Fruit fly (Drosophila melanogaster) whole organism, embryonic: Measurements from ENCODE around the gene nol.

Experiments
- Aef1 ChIP-seq: fragments of 200-800 bp; sonication (Bioruptor generic); IDR thresholded peaks from 3 replicates; pipeline ENCODE4 v1.3.6; 2022; ENCODE audit warnings: missing biosample characterization, missing genetic modification characterization
- Asciz ChIP-seq: fragments of 200-800 bp; sonication (Bioruptor generic); optimal IDR thresholded peaks from 2 replicates; lab custom pipeline; 2017; ENCODE audit warnings: missing biosample characterization, mild to moderate bottlenecking, missing genetic modification characterization, missing genetic modification reagents
- CG10654 ChIP-seq: fragments of 200-800 bp; sonication (Bioruptor generic); optimal IDR thresholded peaks from 2 replicates; lab custom pipeline; 2016; ENCODE audit warnings: missing biosample characterization, missing genetic modification characterization
- CG11247 ChIP-seq: fragments of 200-800 bp; sonication (Bioruptor generic); IDR thresholded peaks from 2 replicates; pipeline ENCODE4 v1.3.6; 2022; ENCODE audit warnings: missing biosample characterization, missing genetic modification characterization
- CG11398 ChIP-seq: fragments of 200-800 bp; sonication (Bioruptor generic); optimal IDR thresholded peaks from 2 replicates; lab custom pipeline; 2016; ENCODE audit warnings: missing biosample characterization, missing genetic modification characterization
- CG1233 ChIP-seq: fragments of 200-800 bp; sonication (Bioruptor generic); optimal IDR thresholded peaks from 4 replicates; lab custom pipeline; 2018; ENCODE audit warnings: missing biosample characterization, mild to moderate bottlenecking, missing genetic modification characterization
- CG13894 ChIP-seq: fragments of 200-800 bp; sonication (Bioruptor generic); optimal IDR thresholded peaks from 3 replicates; lab custom pipeline; 2018; ENCODE audit warnings: missing biosample characterization, mild to moderate bottlenecking, missing genetic modification characterization, moderate library complexity
- CG14860 ChIP-seq: fragments of 200-800 bp; sonication (Bioruptor generic); IDR thresholded peaks from 3 replicates; pipeline ENCODE4 v1.3.6; 2022; ENCODE audit warnings: missing biosample characterization, missing genetic modification characterization; ENCODE audit not compliant: partially characterized antibody
- CG15011 ChIP-seq: fragments of 200-800 bp; sonication (Bioruptor generic); optimal IDR thresholded peaks from 3 replicates; lab custom pipeline; 2018; ENCODE audit warnings: missing biosample characterization, mild to moderate bottlenecking, missing genetic modification characterization
- CG15479 ChIP-seq: fragments of 200-800 bp; sonication (Bioruptor generic); optimal IDR thresholded peaks from 3 replicates; lab custom pipeline; 2019; ENCODE audit warnings: missing biosample characterization, mild to moderate bottlenecking, missing genetic modification characterization, moderate library complexity
- CG16779 ChIP-seq: fragments of 200-800 bp; sonication (Bioruptor generic); IDR thresholded peaks from 2 replicates; pipeline ENCODE4 v1.3.6; 2022; ENCODE audit warnings: missing biosample characterization, missing genetic modification characterization
- CG16815 ChIP-seq: fragments of 200-800 bp; sonication (Bioruptor generic); optimal IDR thresholded peaks from 3 replicates; lab custom pipeline; 2017; ENCODE audit warnings: missing biosample characterization, mild to moderate bottlenecking, missing genetic modification characterization
- CG18599 ChIP-seq: fragments of 200-800 bp; sonication (Bioruptor generic); optimal IDR thresholded peaks from 3 replicates; lab custom pipeline; 2017; ENCODE audit warnings: missing biosample characterization, missing genetic modification characterization, mild to moderate bottlenecking, moderate library complexity, missing genetic modification reagents
- CG18764 ChIP-seq: fragments of 200-800 bp; sonication (Bioruptor generic); optimal IDR thresholded peaks from 3 replicates; lab custom pipeline; 2016; ENCODE audit warnings: missing biosample characterization, missing genetic modification characterization
- CG7357 ChIP-seq: fragments of 200-800 bp; sonication (Bioruptor generic); IDR thresholded peaks from 3 replicates; pipeline ENCODE4 v1.3.6; 2022; ENCODE audit warnings: missing biosample characterization, missing genetic modification characterization
- CG7372 ChIP-seq: fragments of 200-800 bp; sonication (Bioruptor generic); IDR thresholded peaks from 2 replicates; pipeline ENCODE4 v1.3.6; 2022; ENCODE audit warnings: missing biosample characterization, missing genetic modification characterization
- CG7928 ChIP-seq: fragments of 200-800 bp; sonication (Bioruptor generic); optimal IDR thresholded peaks from 2 replicates; lab custom pipeline; 2017; ENCODE audit warnings: missing biosample characterization, mild to moderate bottlenecking, missing genetic modification characterization
- CG8089 ChIP-seq: fragments of 200-800 bp; sonication (Bioruptor generic); optimal IDR thresholded peaks from 3 replicates; lab custom pipeline; 2016; ENCODE audit warnings: missing biosample characterization, missing genetic modification characterization
- CG8924 ChIP-seq: fragments of 200-800 bp; optimal IDR thresholded peaks from 3 replicates; lab custom pipeline; 2019; ENCODE audit warnings: missing biosample characterization, mild to moderate bottlenecking, missing genetic modification characterization, moderate library complexity
- CG9609 ChIP-seq: fragments of 200-800 bp; sonication (Bioruptor generic); optimal IDR thresholded peaks from 3 replicates; lab custom pipeline; 2016; ENCODE audit warnings: missing biosample characterization, missing genetic modification characterization
- Chrac-16 ChIP-seq: fragments of 200-800 bp; sonication (Bioruptor generic); optimal IDR thresholded peaks from 3 replicates; lab custom pipeline; 2016; ENCODE audit warnings: missing biosample characterization, missing genetic modification characterization
- CkIIα-i1 ChIP-seq: fragments of 200-800 bp; sonication (Bioruptor generic); IDR thresholded peaks from 2 replicates; pipeline ENCODE4 v1.3.6; 2022; ENCODE audit warnings: missing biosample characterization, missing genetic modification characterization
- D ChIP-seq, 2 experiments: fragments of 200-800 bp in 1 of 2; fragments of >200 bp in 1 of 2; sonication (Bioruptor generic) in 1 of 2; optimal IDR thresholded peaks; 2 replicates in 1 of 2; 3 replicates in 1 of 2; lab custom pipeline; 2017; ENCODE audit warnings: mild to moderate bottlenecking in 1 of 2, missing biosample characterization in 1 of 2, missing genetic modification characterization in 1 of 2, missing genetic modification reagents in 1 of 2
- Dip3 ChIP-seq: fragments of 200-800 bp; sonication (Bioruptor generic); optimal IDR thresholded peaks from 3 replicates; lab custom pipeline; 2016; ENCODE audit warnings: missing biosample characterization, missing genetic modification characterization
- H2.0 ChIP-seq: fragments of 200-800 bp; sonication (Bioruptor generic); IDR thresholded peaks from 2 replicates; pipeline ENCODE4 v1.3.6; 2022; ENCODE audit warnings: missing biosample characterization, missing genetic modification characterization
- HLHmδ ChIP-seq: fragments of 200-800 bp; sonication (Bioruptor generic); optimal IDR thresholded peaks from 2 replicates; lab custom pipeline; 2018; ENCODE audit warnings: missing biosample characterization, mild to moderate bottlenecking, missing genetic modification characterization, moderate library complexity
- NC2β ChIP-seq: fragments of 200-800 bp; sonication (Bioruptor generic); optimal IDR thresholded peaks from 2 replicates; lab custom pipeline; 2016; ENCODE audit warnings: missing biosample characterization, missing genetic modification characterization
- NFAT ChIP-seq: fragments of 200-800 bp; sonication (Bioruptor generic); IDR thresholded peaks from 2 replicates; pipeline ENCODE4 v1.3.6; 2022; ENCODE audit warnings: missing biosample characterization, missing genetic modification characterization
- Oli ChIP-seq: fragments of 200-800 bp; sonication (Bioruptor generic); optimal IDR thresholded peaks from 2 replicates; lab custom pipeline; 2018; ENCODE audit warnings: missing biosample characterization, mild to moderate bottlenecking, missing genetic modification characterization, moderate library complexity
- Ptx1 ChIP-seq: fragments of 200-800 bp; sonication (Bioruptor generic); IDR thresholded peaks from 2 replicates; pipeline ENCODE4 v1.3.6; 2022; ENCODE audit warnings: missing biosample characterization, missing genetic modification characterization
- Six4 ChIP-seq: fragments of 200-800 bp; sonication (Bioruptor generic); optimal IDR thresholded peaks from 2 replicates; lab custom pipeline; 2016; ENCODE audit warnings: missing biosample characterization, missing genetic modification characterization
- bowl ChIP-seq: fragments of 200-800 bp; sonication (Bioruptor generic); IDR thresholded peaks from 2 replicates; pipeline ENCODE4 v1.3.6; 2022; ENCODE audit warnings: missing biosample characterization, missing genetic modification characterization
- br ChIP-seq: fragments of >200 bp; optimal IDR thresholded peaks from 2 replicates; lab custom pipeline; 2017
- cato ChIP-seq: fragments of 200-800 bp; sonication (Bioruptor generic); optimal IDR thresholded peaks from 2 replicates; lab custom pipeline; 2016; ENCODE audit warnings: missing biosample characterization, missing genetic modification characterization, borderline replicate concordance
- caup ChIP-seq: fragments of 200-800 bp; sonication (Bioruptor generic); optimal IDR thresholded peaks from 3 replicates; lab custom pipeline; 2017; ENCODE audit warnings: missing biosample characterization, mild to moderate bottlenecking, missing genetic modification characterization, moderate library complexity; ENCODE audit not compliant: severe bottlenecking
- chm ChIP-seq: fragments of 200-800 bp; sonication (Bioruptor generic); IDR thresholded peaks from 2 replicates; pipeline ENCODE4 v1.3.6; 2022; ENCODE audit warnings: missing biosample characterization, missing genetic modification characterization
- dati ChIP-seq: fragments of 200-800 bp; sonication (Bioruptor generic); IDR thresholded peaks from 2 replicates; pipeline ENCODE4 v1.3.6; 2022; ENCODE audit warnings: missing biosample characterization, missing genetic modification characterization
- dysf ChIP-seq: fragments of 200-800 bp; sonication (Bioruptor generic); IDR thresholded peaks from 3 replicates; pipeline ENCODE4 v1.3.6; 2022; ENCODE audit warnings: missing biosample characterization, missing genetic modification characterization
- gcm ChIP-seq: fragments of 200-800 bp; sonication (Bioruptor generic); optimal IDR thresholded peaks from 2 replicates; lab custom pipeline; 2019; ENCODE audit warnings: missing biosample characterization, mild to moderate bottlenecking, missing genetic modification characterization, moderate library complexity
- gsb-n ChIP-seq: fragments of 200-800 bp; sonication (Bioruptor generic); optimal IDR thresholded peaks from 3 replicates; lab custom pipeline; 2018; ENCODE audit warnings: missing biosample characterization, mild to moderate bottlenecking, missing genetic modification characterization
- h ChIP-seq: fragments of >200 bp; optimal IDR thresholded peaks from 2 replicates; lab custom pipeline; 2017
- her ChIP-seq: fragments of 200-800 bp; sonication (Bioruptor generic); optimal IDR thresholded peaks from 2 replicates; lab custom pipeline; 2016; ENCODE audit warnings: missing biosample characterization, missing genetic modification characterization
- insv ChIP-seq, 2 experiments: fragments of 200-800 bp; sonication (Bioruptor generic); optimal IDR thresholded peaks; 3 replicates each; lab custom pipeline; 2016 to 2018; ENCODE audit warnings: missing biosample characterization in 2 of 2, missing genetic modification characterization in 2 of 2
- jing ChIP-seq: fragments of 200-800 bp; sonication (Bioruptor generic); optimal IDR thresholded peaks from 2 replicates; lab custom pipeline; 2018; ENCODE audit warnings: missing biosample characterization, mild to moderate bottlenecking, missing genetic modification characterization
- knrl ChIP-seq: fragments of 200-800 bp; sonication (Bioruptor generic); IDR thresholded peaks from 3 replicates; pipeline ENCODE4 v1.3.6; 2022; ENCODE audit warnings: missing biosample characterization, missing genetic modification characterization; ENCODE audit not compliant: partially characterized antibody
- lmd ChIP-seq: fragments of 200-800 bp; sonication (Bioruptor generic); IDR thresholded peaks from 2 replicates; pipeline ENCODE4 v1.3.6; 2022; ENCODE audit warnings: missing biosample characterization, missing genetic modification characterization
- luna ChIP-seq: fragments of 200-800 bp; sonication (Bioruptor generic); optimal IDR thresholded peaks from 2 replicates; lab custom pipeline; 2016; ENCODE audit warnings: missing biosample characterization, missing genetic modification characterization
- maf-S ChIP-seq: fragments of 200-800 bp; sonication (Bioruptor generic); optimal IDR thresholded peaks from 2 replicates; lab custom pipeline; 2016; ENCODE audit warnings: missing biosample characterization, missing genetic modification characterization
- sima ChIP-seq: fragments of 200-800 bp; sonication (Bioruptor generic); optimal IDR thresholded peaks from 2 replicates; lab custom pipeline; 2016; ENCODE audit warnings: missing biosample characterization, missing genetic modification characterization
- ssp ChIP-seq: fragments of 200-800 bp; sonication (Bioruptor generic); IDR thresholded peaks from 2 replicates; pipeline ENCODE4 v1.3.6; 2022; ENCODE audit warnings: missing biosample characterization, missing genetic modification characterization
- twi ChIP-seq: fragments of 200-800 bp; optimal IDR thresholded peaks from 2 replicates; lab custom pipeline; 2019; ENCODE audit warnings: missing biosample characterization, mild to moderate bottlenecking, missing genetic modification characterization, moderate library complexity
- zf30C ChIP-seq: fragments of 200-800 bp; sonication (Bioruptor generic); optimal IDR thresholded peaks from 3 replicates; lab custom pipeline; 2018; ENCODE audit warnings: missing biosample characterization, mild to moderate bottlenecking, missing genetic modification characterization

The nol gene

dm6 chr3L:11120419-11120958 lies 10.1 kb upstream of the nol start, which contains the start of the genes FoxK and mRpL2 (continued):
- TF ChIP-seq CG13894 (tag; lab: Kevin White, UChicago) (no peak), her (no peak), br (lab: Kevin White, UChicago) (no peak), CG18599 (no peak), CG1233 (GFP tag; lab: Kevin White, UChicago) (no peak), gsb-n (tag; lab: Kevin White, UChicago) (no peak), cato (GFP tag; lab: Kevin White, UChicago) (no peak), dysf (GFP tag; lab: Robert Waterston, UW) (no peak), maf-S (GFP tag; lab: Kevin White, UChicago) (no peak), Oli (tag; lab: Kevin White, UChicago) (no peak), Ptx1 (GFP tag; lab: Robert Waterston, UW) (no peak), Asciz (GFP tag; lab: Kevin White, UChicago) (no peak), knrl (GFP tag; lab: Robert Waterston, UW) (0 out of 3 replicates have a peak, but pooled peaks have one; percentile 27), insv (GFP tag; optimal IDR thresholded peaks at IDR 0.05; lab: Kevin White, UChicago) (peak in 1 of 2 experiments; percentile 38), dati (no peak), CG14860 (GFP tag; lab: Robert Waterston, UW) (no peak), zf30C (GFP tag; lab: Kevin White, UChicago) (peak; percentile 30), CG10654 (GFP tag; lab: Kevin White, UChicago) (no peak), CG18764 (GFP tag; lab: Kevin White, UChicago) (no peak), Dip3 (GFP tag; lab: Kevin White, UChicago) (no peak), Six4 (no peak), CG15479 (GFP tag; lab: Kevin White, UChicago) (no peak), D (optimal IDR thresholded peaks at IDR 0.05; lab: Kevin White, UChicago) (no peak), D (GFP tag; optimal IDR thresholded peaks at IDR 0.05; lab: Kevin White, UChicago) (no peak), bowl (no peak), NC2β (no peak), CG7928 (GFP tag; lab: Kevin White, UChicago) (no peak), CG15011 (GFP tag; lab: Kevin White, UChicago) (no peak), jing (GFP tag; lab: Kevin White, UChicago) (no peak), CG11398 (GFP tag; lab: Kevin White, UChicago) (no peak), CG9609 (GFP tag; lab: Kevin White, UChicago) (no peak), H2.0 (GFP tag; lab: Robert Waterston, UW) (no peak), luna (GFP tag; lab: Kevin White, UChicago) (no peak), ssp (no peak), Chrac-16 (GFP tag; lab: Kevin White, UChicago) (no peak), sima (GFP tag; lab: Kevin White, UChicago) (no peak), caup (GFP tag; lab: Kevin White, UChicago) (peak; percentile 6), lmd (GFP tag; lab: Robert Waterston, UW) (no peak), gcm (GFP tag; lab: Kevin White, UChicago) (no peak), chm (0 out of 2 replicates have a peak, but pooled peaks have one; percentile 4), CG7372 (GFP tag; lab: Robert Waterston, UW) (no peak), CG16815 (GFP tag; lab: Kevin White, UChicago) (no peak), CG8924 (tag; lab: Kevin White, UChicago) (peak; percentile 21), Aef1 (no peak), h (lab: Kevin White, UChicago) (no peak), CG8089 (no peak), twi (no peak), NFAT (no peak), HLHmδ (no peak), CG11247 (no peak), CkIIα-i1 (no peak), CG16779 (GFP tag; lab: Robert Waterston, UW) (no peak), CG7357 (GFP tag; lab: Robert Waterston, UW) (no peak)
